Fruit fly (Drosophila melanogaster): Measurements from ENCODE around the gene sw.
A peak's percentile ranks its signal among the peaks of the same experiment; 100 is the strongest.

sw gene

DNA sequence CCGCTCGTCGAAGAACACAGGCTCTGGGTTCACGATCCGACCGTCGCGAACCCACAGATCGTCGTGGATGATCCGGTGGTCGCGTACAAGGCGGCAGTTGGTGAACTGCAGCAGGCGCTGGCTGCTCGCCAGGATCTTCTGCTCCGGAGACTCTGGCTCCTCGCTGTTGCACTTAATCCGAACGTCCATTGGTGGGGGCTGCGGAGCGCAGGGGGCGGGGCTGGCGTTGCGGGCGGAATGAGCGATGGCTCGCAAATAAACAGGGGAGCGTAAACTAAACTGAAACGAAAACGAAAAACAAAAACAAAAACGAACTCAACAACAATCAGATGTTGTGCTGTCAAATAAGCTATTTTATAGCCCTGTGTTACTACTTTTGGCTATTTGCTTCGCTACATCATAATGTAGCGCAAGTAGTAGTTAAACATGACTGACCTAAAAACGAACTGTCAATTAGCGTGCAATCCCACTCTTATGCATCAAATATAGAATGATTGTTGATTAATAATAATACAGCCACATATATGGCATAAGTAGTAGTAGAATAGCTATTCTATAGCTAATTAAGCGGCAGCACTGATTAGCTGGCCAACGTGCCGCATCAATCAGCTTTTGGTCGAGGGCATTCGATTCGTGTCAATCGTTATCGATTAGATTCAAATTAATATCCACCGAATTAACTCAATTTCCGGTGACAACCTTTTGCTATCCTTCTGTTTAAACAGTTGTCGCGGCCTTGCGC lies 20.8 kb upstream of the sw start, which contains the start of gene CG17065 (continued):
- TF ChIP-seq pita (GFP tag; optimal IDR thresholded peaks at IDR 0.05) (no peak), CG8089 (GFP tag; optimal IDR thresholded peaks at IDR 0.05) (peak; percentile 17), CG11085 (GFP tag; IDR thresholded peaks at IDR 0.05) (0 out of 2 replicates have a peak, but pooled peaks have one; percentile 26), Ets65A (GFP tag) (peak; percentile 93), CG2116 (GFP tag; optimal IDR thresholded peaks at IDR 0.05) (peak; percentile 47), dpn (GFP tag; optimal IDR thresholded peaks at IDR 0.05) (peak in 1 of 2 experiments; percentile 39), her (GFP tag; optimal IDR thresholded peaks at IDR 0.05) (peak; percentile 10), CG10267 (tag; optimal IDR thresholded peaks at IDR 0.05) (peak; percentile 38), maf-S (GFP tag; optimal IDR thresholded peaks at IDR 0.05) (peak; percentile 22), pum (GFP tag; optimal IDR thresholded peaks at IDR 0.05) (peak; percentile 41), PHDP (tag; optimal IDR thresholded peaks at IDR 0.05) (peak; percentile 26), gfzf (GFP tag; optimal IDR thresholded peaks at IDR 0.05) (peak; percentile 21), rib (GFP tag; IDR thresholded peaks at IDR 0.05) (no peak), CG10147 (GFP tag; optimal IDR thresholded peaks at IDR 0.05) (peak; percentile 39), Bgb (GFP tag; IDR thresholded peaks at IDR 0.05; ENCODE audit: partially characterized antibody) (0 out of 2 replicates have a peak, but pooled peaks have one; percentile 20), Hsf (GFP tag; optimal IDR thresholded peaks at IDR 0.05) (peak; percentile 53), CG13624 (GFP tag; optimal IDR thresholded peaks at IDR 0.05) (peak; percentile 23), Dp (GFP tag; optimal IDR thresholded peaks at IDR 0.05) (peak; percentile 81), slou (GFP tag; optimal IDR thresholded peaks at IDR 0.05) (peak; percentile 46), CG2712 (tag; optimal IDR thresholded peaks at IDR 0.05) (peak; percentile 31), Stat92E (GFP tag; optimal IDR thresholded peaks at IDR 0.05) (peak in 1 of 3 experiments; percentile 51), CG12769 (tag; optimal IDR thresholded peaks at IDR 0.05) (peak; percentile 31), CG11247 (GFP tag; IDR thresholded peaks at IDR 0.05) (no peak), Ets97D (GFP tag; optimal IDR thresholded peaks at IDR 0.05) (peak; percentile 96), Elba2 (GFP tag; optimal IDR thresholded peaks at IDR 0.05) (no peak), MBD-R2 (GFP tag; IDR thresholded peaks at IDR 0.05) (peak; percentile 73), CG30403 (GFP tag; optimal IDR thresholded peaks at IDR 0.05) (peak; percentile 34), Dad (GFP tag; optimal IDR thresholded peaks at IDR 0.05) (peak; percentile 7), NFAT (GFP tag; IDR thresholded peaks at IDR 0.05) (peak; percentile 34; the same call in 1 of the 2 replicates), insv (GFP tag; optimal IDR thresholded peaks at IDR 0.05) (peak in 1 of 2 experiments; percentile 5), Tbp (GFP tag; optimal IDR thresholded peaks at IDR 0.05) (peak; percentile 23), CG17802 (tag; optimal IDR thresholded peaks at IDR 0.05) (no peak), Hr51 (GFP tag; optimal IDR thresholded peaks at IDR 0.05) (peak in 1 of 2 experiments; percentile 13), CG9797 (GFP tag; optimal IDR thresholded peaks at IDR 0.05) (peak; percentile 15), CG8388 (GFP tag; optimal IDR thresholded peaks at IDR 0.05) (no peak), Dfd (GFP tag; optimal IDR thresholded peaks at IDR 0.05) (no peak), CG4854 (GFP tag; optimal IDR thresholded peaks at IDR 0.05) (no peak), ems (GFP tag; optimal IDR thresholded peaks at IDR 0.05) (peak; percentile 31), Ssrp (tag; optimal IDR thresholded peaks at IDR 0.05) (no peak), H15 (GFP tag; IDR thresholded peaks at IDR 0.05) (no peak), sens (GFP tag) (peak; percentile 89), CG33213 (GFP tag; optimal IDR thresholded peaks at IDR 0.05) (peak; percentile 20), ato (GFP tag; IDR thresholded peaks at IDR 0.05; ENCODE audit: partially characterized antibody) (peak; percentile 11; the same call in 1 of the 2 replicates), CG13894 (tag; optimal IDR thresholded peaks at IDR 0.05) (peak; percentile 20), CG6254 (GFP tag; optimal IDR thresholded peaks at IDR 0.05) (no peak), CG4730 (GFP tag; IDR thresholded peaks at IDR 0.05) (no peak), Xbp1 (GFP tag; optimal IDR thresholded peaks at IDR 0.05) (peak; percentile 23), tll (GFP tag; optimal IDR thresholded peaks at IDR 0.05) (peak in 1 of 2 experiments; percentile 92)

Measured in whole organism, embryonic.